Worm (Caenorhabditis elegans): ENCODE data around the gene F44E2.4.

ce11 chrIII:8851961-8852360 lies 13.7 kb upstream of the F44E2.4 start, which contains the start of gene plg-1:
- no peak for TF ChIP-seq snpc-1.3 (tag; optimal IDR thresholded peaks at IDR 0.05; ENCODE audit: insufficient read depth)
- TF ChIP-seq rcor-1 (GFP tag; IDR thresholded peaks at IDR 0.05), result no peak
- no peak for TF ChIP-seq lsy-27 (tag; optimal IDR thresholded peaks at IDR 0.05; ENCODE audit: borderline replicate concordance, insufficient read depth)
- no peak for TF ChIP-seq ama-1 (optimal IDR thresholded peaks at IDR 0.05)
- TF ChIP-seq ama-1 (GFP tag; optimal IDR thresholded peaks at IDR 0.05), result no peak
- TF ChIP-seq snpc-4 (GFP tag; optimal IDR thresholded peaks at IDR 0.05), result no peak
- no peak for TF ChIP-seq snpc-4 (tag; optimal IDR thresholded peaks at IDR 0.05)
- TF ChIP-seq ceh-40 (GFP tag; IDR thresholded peaks at IDR 0.05), result no peak
- TF ChIP-seq aptf-2 (GFP tag; conservative IDR thresholded peaks at IDR 0.05), result no peak
- no peak for TF ChIP-seq nhr-27 (tag; optimal IDR thresholded peaks at IDR 0.05)
